Worm (Caenorhabditis elegans): ENCODE results near the gene Y39G8B.10.

- TF ChIP-seq lsy-2 (tag; optimal IDR thresholded peaks at IDR 0.05) (no peak), nhr-28 (tag; optimal IDR thresholded peaks at IDR 0.05) (no peak), nhr-76 (tag; optimal IDR thresholded peaks at IDR 0.05) (no peak)
Measured at ce11 chrII:13957437-13957836, 25.5 kb downstream of the Y39G8B.10 start, which contains the start of gene zip-3.

Measured in whole organism, mixed stage, embryonic.